Worm (Caenorhabditis elegans) whole organism, L1 larva: ENCODE data around the gene tph-1.
A peak's percentile ranks its signal among the peaks of the same experiment; 100 is the strongest.

ENCODE experiments used
- C04F5.9 ChIP-seq: sonication (generic microtip); optimal IDR thresholded peaks from 2 replicates; lab custom pipeline; 2016; ENCODE audit warnings: missing genetic modification characterization, missing compliant biosample characterization
- C16A3.4 ChIP-seq: fragments of 150-350 bp; optimal IDR thresholded peaks from 2 replicates; lab custom pipeline; 2014; ENCODE audit warnings: missing biosample characterization, missing genetic modification characterization
- C34B4.2 ChIP-seq: sonication (generic microtip); optimal IDR thresholded peaks from 2 replicates; lab custom pipeline; 2017; ENCODE audit warnings: mild to moderate bottlenecking, missing genetic modification characterization, missing compliant biosample characterization
- F16B12.6 ChIP-seq: fragments of 150-350 bp; optimal IDR thresholded peaks from 2 replicates; lab custom pipeline; 2014; ENCODE audit warnings: missing biosample characterization, missing genetic modification characterization
- Y116A8C.19 ChIP-seq: sonication (generic microtip); optimal IDR thresholded peaks from 2 replicates; lab custom pipeline; 2016; ENCODE audit warnings: missing compliant biosample characterization, missing genetic modification characterization, borderline replicate concordance
- aly-2 ChIP-seq: fragments of 150-350 bp; optimal IDR thresholded peaks from 2 replicates; lab custom pipeline; 2014; ENCODE audit warnings: missing biosample characterization, missing genetic modification characterization
- ceh-8 ChIP-seq: fragments of 200-800 bp; sonication (Bioruptor generic); optimal IDR thresholded peaks from 2 replicates; lab custom pipeline; 2018; ENCODE audit warnings: mild to moderate bottlenecking, missing genetic modification characterization, moderate library complexity, missing compliant biosample characterization
- ceh-88 ChIP-seq: fragments of 200-800 bp; sonication (Bioruptor generic); IDR thresholded peaks from 2 replicates; pipeline ENCODE4 v1.3.6; 2022; ENCODE audit warnings: missing genetic modification characterization, missing compliant biosample characterization
- dsc-1 ChIP-seq: sonication (generic microtip); optimal IDR thresholded peaks from 2 replicates; lab custom pipeline; 2016; ENCODE audit warnings: mild to moderate bottlenecking, missing genetic modification characterization, missing compliant biosample characterization
- egl-13 ChIP-seq: sonication (generic microtip); optimal IDR thresholded peaks from 2 replicates; lab custom pipeline; 2016; ENCODE audit warnings: missing genotype, missing genetic modification reagents, missing genetic modification characterization, missing compliant biosample characterization
- ets-5 ChIP-seq: fragments of 200-800 bp; sonication (Bioruptor generic); IDR thresholded peaks from 2 replicates; pipeline ENCODE4 v1.3.6; 2022; ENCODE audit warnings: missing genetic modification characterization, missing compliant biosample characterization
- fkh-10 ChIP-seq: sonication (generic microtip); optimal IDR thresholded peaks from 2 replicates; lab custom pipeline; 2017; ENCODE audit warnings: missing biosample characterization, missing genetic modification reagents, missing genetic modification characterization
- fkh-4 ChIP-seq: sonication (generic microtip); optimal IDR thresholded peaks from 2 replicates; lab custom pipeline; 2016; ENCODE audit warnings: missing compliant biosample characterization, missing genetic modification characterization, borderline replicate concordance
- fkh-8 ChIP-seq: sonication (generic microtip); optimal IDR thresholded peaks from 2 replicates; lab custom pipeline; 2016; ENCODE audit warnings: mild to moderate bottlenecking, missing genetic modification characterization, missing compliant biosample characterization
- grh-1 ChIP-seq: fragments of 200-800 bp; sonication (Bioruptor generic); IDR thresholded peaks from 2 replicates; pipeline ENCODE4 v1.3.6; 2022; ENCODE audit warnings: missing genetic modification reagents, missing genetic modification characterization, missing compliant biosample characterization
- hlh-17 ChIP-seq: fragments of 200-800 bp; sonication (Bioruptor generic); optimal IDR thresholded peaks from 2 replicates; lab custom pipeline; 2018; ENCODE audit warnings: missing genetic modification characterization, mild to moderate bottlenecking, missing compliant biosample characterization, moderate library complexity, borderline replicate concordance
- irx-1 ChIP-seq: sonication (generic microtip); optimal IDR thresholded peaks from 2 replicates; lab custom pipeline; 2016; ENCODE audit warnings: missing genetic modification characterization, missing compliant biosample characterization
- isw-1 ChIP-seq: fragments of 200-800 bp; sonication (Bioruptor generic); IDR thresholded peaks from 2 replicates; pipeline ENCODE4 v1.3.6; 2022; ENCODE audit warnings: missing genetic modification characterization, missing compliant biosample characterization
- lin-14 ChIP-seq: fragments of 200-800 bp; sonication (Bioruptor generic); optimal IDR thresholded peaks from 2 replicates; lab custom pipeline; 2018; ENCODE audit warnings: mild to moderate bottlenecking, missing genetic modification characterization, moderate library complexity, missing compliant biosample characterization
- lin-15B ChIP-seq: fragments of 150-350 bp; sonication (generic microtip); optimal IDR thresholded peaks from 3 replicates; lab custom pipeline; 2014; ENCODE audit warnings: missing biosample characterization, missing genetic modification characterization
- mab-9 ChIP-seq: fragments of 200-800 bp; sonication (Bioruptor generic); IDR thresholded peaks from 2 replicates; pipeline ENCODE4 v1.3.6; 2022; ENCODE audit warnings: missing genetic modification reagents, missing genetic modification characterization, missing compliant biosample characterization
- mdl-1 ChIP-seq, 2 experiments: fragments of 150-350 bp; optimal IDR thresholded peaks; 2 replicates each; lab custom pipeline; 2014 to 2017; ENCODE audit warnings: missing biosample characterization in 2 of 2, missing genetic modification characterization in 2 of 2, inconsistent platforms in 1 of 2
- mef-2 ChIP-seq: fragments of 150-350 bp; optimal IDR thresholded peaks from 2 replicates; lab custom pipeline; 2014; ENCODE audit warnings: missing biosample characterization, missing genetic modification characterization
- mep-1 ChIP-seq: fragments of 150-350 bp; optimal IDR thresholded peaks from 2 replicates; lab custom pipeline; 2014; ENCODE audit warnings: missing biosample characterization, missing genetic modification characterization
- nhr-11 ChIP-seq: fragments of 150-350 bp; optimal IDR thresholded peaks from 2 replicates; lab custom pipeline; 2014; ENCODE audit warnings: missing biosample characterization, missing genetic modification characterization
- nhr-19 ChIP-seq: fragments of 200-800 bp; sonication (Bioruptor generic); conservative IDR thresholded peaks from 2 replicates; pipeline ENCODE4 v1.3.6; 2022; ENCODE audit warnings: missing genetic modification characterization, missing compliant biosample characterization
- nhr-20 ChIP-seq: sonication (generic microtip); optimal IDR thresholded peaks from 2 replicates; lab custom pipeline; 2016; ENCODE audit warnings: mild to moderate bottlenecking, missing genetic modification characterization, missing compliant biosample characterization
- nhr-47 ChIP-seq: sonication (generic microtip); optimal IDR thresholded peaks from 2 replicates; lab custom pipeline; 2016; ENCODE audit warnings: mild to moderate bottlenecking, missing genetic modification characterization, moderate library complexity, missing compliant biosample characterization
- nhr-71 ChIP-seq: sonication (generic microtip); optimal IDR thresholded peaks from 2 replicates; lab custom pipeline; 2016; ENCODE audit warnings: mild to moderate bottlenecking, missing genetic modification characterization, moderate library complexity, missing compliant biosample characterization
- nhr-84 ChIP-seq: sonication (generic microtip); optimal IDR thresholded peaks from 2 replicates; lab custom pipeline; 2017; ENCODE audit warnings: missing biosample characterization, missing genetic modification characterization
- nhr-85 ChIP-seq: sonication (generic microtip); peaks from one replicate; lab custom pipeline; 2016; ENCODE audit warnings: missing genetic modification characterization, inconsistent platforms, missing compliant biosample characterization
- nhr-90 ChIP-seq: sonication (generic microtip); optimal IDR thresholded peaks from 2 replicates; lab custom pipeline; 2016; ENCODE audit warnings: mild to moderate bottlenecking, missing genetic modification characterization, missing compliant biosample characterization; ENCODE audit not compliant: poor library complexity
- pax-3 ChIP-seq: fragments of 200-800 bp; sonication (Bioruptor generic); optimal IDR thresholded peaks from 2 replicates; lab custom pipeline; 2018; ENCODE audit warnings: mild to moderate bottlenecking, missing genetic modification characterization, moderate library complexity, missing compliant biosample characterization
- pqm-1 ChIP-seq: sonication (generic microtip); optimal IDR thresholded peaks from 3 replicates; lab custom pipeline; 2017; ENCODE audit warnings: missing biosample characterization, missing genetic modification characterization
- snpc-4 ChIP-seq: fragments of 150-350 bp; optimal IDR thresholded peaks from 2 replicates; lab custom pipeline; 2014; ENCODE audit warnings: missing biosample characterization, missing genetic modification characterization
- sptf-1 ChIP-seq: fragments of 150-350 bp; optimal IDR thresholded peaks from 2 replicates; lab custom pipeline; 2014; ENCODE audit warnings: missing biosample characterization, missing genetic modification characterization
- sup-37 ChIP-seq: fragments of 200-800 bp; sonication (Bioruptor generic); optimal IDR thresholded peaks from 2 replicates; lab custom pipeline; 2018; ENCODE audit warnings: mild to moderate bottlenecking, missing genetic modification characterization, missing compliant biosample characterization
- tbx-2 ChIP-seq: sonication (generic microtip); optimal IDR thresholded peaks from 2 replicates; lab custom pipeline; 2016; ENCODE audit warnings: missing genetic modification characterization, missing compliant biosample characterization
- unc-130 ChIP-seq: fragments of 150-350 bp; optimal IDR thresholded peaks from 2 replicates; lab custom pipeline; 2017; ENCODE audit warnings: missing biosample characterization, missing genetic modification characterization, inconsistent platforms
- unc-86 ChIP-seq: sonication (generic microtip); optimal IDR thresholded peaks from 2 replicates; lab custom pipeline; 2016; ENCODE audit warnings: missing genetic modification characterization, missing compliant biosample characterization
- zag-1 ChIP-seq: fragments of 150-350 bp; optimal IDR thresholded peaks from 2 replicates; lab custom pipeline; 2014; ENCODE audit warnings: missing biosample characterization, missing genetic modification characterization
- ztf-4 ChIP-seq: fragments of 150-350 bp; optimal IDR thresholded peaks from 2 replicates; lab custom pipeline; 2014; ENCODE audit warnings: missing biosample characterization, missing genetic modification characterization

Gene tph-1

DNA sequence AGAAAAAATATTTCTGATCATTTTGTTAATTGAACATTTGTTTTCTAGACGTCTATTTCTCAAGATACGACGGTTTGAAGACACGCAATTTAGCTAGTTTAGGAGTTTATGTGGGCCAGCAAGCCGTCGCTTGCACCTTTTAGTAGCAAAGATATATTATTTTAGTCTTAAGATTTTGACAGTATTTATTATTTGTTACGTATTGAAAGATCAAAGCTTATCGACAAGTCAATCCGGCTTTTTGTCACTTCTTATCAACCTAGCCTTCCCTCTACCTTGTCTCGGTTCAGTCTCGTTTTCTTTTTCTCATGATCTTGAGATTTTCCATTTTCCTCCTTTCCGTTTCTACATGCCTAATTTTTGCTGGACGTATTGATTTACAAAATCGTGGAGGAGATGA lies 25.0 kb downstream of the tph-1 start, which contains the start of gene F35D2.2:
TSS of gene F35D2.2 (plus strand) at position 301 of the 400 bp plus-strand sequence.
- no peak for TF ChIP-seq unc-86 (tag; lab: Kevin White, UChicago)
- no peak for TF ChIP-seq nhr-90 (tag; lab: Kevin White, UChicago)

DNA sequence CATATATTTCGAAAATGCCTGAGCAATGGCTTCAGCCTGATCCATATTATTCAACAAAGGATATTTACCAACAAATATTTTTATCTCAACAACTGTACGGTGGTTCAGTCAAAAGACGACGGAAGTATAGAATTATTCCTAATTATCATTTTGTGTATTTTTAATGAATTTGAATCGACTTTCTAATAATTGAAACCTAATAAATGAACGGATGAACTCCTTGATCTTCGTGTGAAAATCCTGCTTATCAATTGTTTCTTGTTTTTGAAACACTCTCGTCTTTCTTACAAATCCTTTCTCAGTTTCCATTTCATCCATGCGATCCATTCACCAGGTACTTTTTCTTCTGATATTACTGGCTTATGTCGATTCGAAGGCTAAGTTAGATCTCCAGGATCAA lies 26.5 kb downstream of the tph-1 start, which contains the start of gene F35D2.1:
TSS of gene F35D2.1 (plus strand) at position 301 of the 400 bp plus-strand sequence.
- TF ChIP-seq fkh-4 (tag; lab: Kevin White, UChicago) (no peak), dsc-1 (tag; lab: Kevin White, UChicago) (no peak), pax-3 (no peak), fkh-10 (GFP tag; lab: Kevin White, UChicago) (no peak), grh-1 (GFP tag; lab: Robert Waterston, UW) (no peak), nhr-84 (tag; lab: Kevin White, UChicago) (no peak), nhr-90 (tag; lab: Kevin White, UChicago) (no peak), snpc-4 (no peak), nhr-47 (tag; lab: Kevin White, UChicago) (no peak), hlh-17 (no peak), nhr-11 (tag; lab: Kevin White, UChicago) (no peak), irx-1 (tag; lab: Kevin White, UChicago) (no peak), ets-5 (GFP tag; lab: Robert Waterston, UW) (no peak), tbx-2 (tag; lab: Kevin White, UChicago) (no peak), unc-130 (tag; lab: Kevin White, UChicago) (no peak), pqm-1 (tag; lab: Kevin White, UChicago) (no peak)

DNA sequence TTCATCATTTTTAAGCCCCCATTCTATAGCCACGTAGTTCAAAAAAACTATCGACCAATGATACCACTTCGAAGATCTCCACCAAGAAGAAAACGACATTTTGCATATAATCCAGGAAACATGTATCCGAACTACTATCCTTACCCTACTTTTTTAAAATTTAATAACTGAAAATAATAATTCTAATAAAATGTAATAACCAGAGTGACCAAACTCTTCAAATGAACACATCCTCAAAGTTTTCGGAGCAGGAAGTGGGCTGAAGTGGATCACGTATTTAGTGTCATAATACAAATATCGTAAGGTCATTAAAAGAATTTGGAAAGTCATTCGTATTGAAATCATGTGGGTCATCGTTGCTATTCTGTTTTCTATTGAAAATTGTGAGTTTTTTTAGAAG lies 28.3 kb downstream of the tph-1 start, which contains the start of gene F35D2.6:
TSS of gene F35D2.6 (plus strand) at position 301 of the 400 bp plus-strand sequence.
- TF ChIP-seq ceh-88 (GFP tag; lab: Robert Waterston, UW) = no peak
- no peak for TF ChIP-seq C34B4.2
- TF ChIP-seq grh-1 (GFP tag; lab: Robert Waterston, UW) = no peak
- TF ChIP-seq ztf-4 = no peak
- TF ChIP-seq nhr-19 (GFP tag; lab: Robert Waterston, UW) = no peak
- TF ChIP-seq nhr-71 (tag; lab: Kevin White, UChicago) = no peak
- TF ChIP-seq tbx-2 (tag; lab: Kevin White, UChicago) = no peak

DNA sequence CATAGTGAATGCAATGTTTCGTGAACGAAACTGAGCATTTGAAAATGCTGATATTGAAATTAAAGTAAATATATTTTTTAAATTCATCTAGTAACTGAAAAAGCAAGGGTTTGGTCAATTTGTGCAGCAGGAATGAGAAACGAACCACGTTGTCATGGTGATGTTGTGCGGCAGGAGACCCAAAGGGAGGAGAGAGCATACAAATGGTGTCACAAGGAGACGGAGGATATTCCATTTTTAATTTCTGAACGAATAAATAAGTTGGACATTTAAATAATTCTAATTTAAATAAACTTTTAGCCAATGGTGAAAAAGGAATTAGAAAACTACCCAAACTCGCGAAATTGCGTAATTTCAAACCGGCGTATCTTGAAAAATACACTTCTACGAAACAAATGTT lies 34.4 kb downstream of the tph-1 start, which contains the start of gene mks-3:
TSS of gene mks-3 (minus strand) at position 101 of the 400 bp plus-strand sequence.
- TF ChIP-seq ets-5 (GFP tag; lab: Robert Waterston, UW) (no peak), C16A3.4 (tag; lab: Kevin White, UChicago) (no peak), fkh-8 (tag; lab: Kevin White, UChicago) (peak; percentile 8), mab-9 (no peak), C04F5.9 (tag; lab: Kevin White, UChicago) (no peak)

DNA sequence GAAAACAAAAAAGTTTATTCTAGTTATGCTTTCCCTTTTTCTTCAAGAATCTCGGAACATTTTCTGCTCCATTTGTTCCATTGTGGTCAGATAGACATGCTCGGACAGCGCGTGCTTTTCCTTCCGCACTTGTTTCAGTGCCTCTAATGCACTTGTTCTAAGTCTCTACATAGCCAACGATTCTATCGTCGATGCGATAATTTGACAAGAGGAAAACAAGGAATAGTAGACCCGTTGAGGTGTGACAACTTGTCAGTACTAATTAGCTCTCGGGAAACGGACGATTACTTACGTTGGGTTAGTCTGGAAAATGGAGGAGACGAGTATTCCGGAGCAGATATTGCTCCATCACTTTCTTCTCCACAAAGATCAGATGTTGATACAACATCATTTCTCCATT lies 39.2 kb downstream of the tph-1 start:
- TF ChIP-seq Y116A8C.19 (tag; lab: Kevin White, UChicago) = no peak
- no peak for TF ChIP-seq irx-1 (tag; lab: Kevin White, UChicago)
- no peak for TF ChIP-seq aly-2 (tag; lab: Kevin White, UChicago)
- no peak for TF ChIP-seq mdl-1 (tag; optimal IDR thresholded peaks at IDR 0.05; lab: Kevin White, UChicago)
- no peak for TF ChIP-seq unc-130 (tag; lab: Kevin White, UChicago)
- TF ChIP-seq egl-13 (tag; lab: Kevin White, UChicago) = peak; percentile 21
- no peak for TF ChIP-seq dsc-1 (tag; lab: Kevin White, UChicago)
- no peak for TF ChIP-seq nhr-84 (tag; lab: Kevin White, UChicago)
- no peak for TF ChIP-seq mef-2 (tag; lab: Kevin White, UChicago)
- TF ChIP-seq nhr-11 (tag; lab: Kevin White, UChicago) = no peak
- no peak for TF ChIP-seq zag-1 (tag; lab: Kevin White, UChicago)
- no peak for TF ChIP-seq lin-15B (tag; lab: Kevin White, UChicago)
- TF ChIP-seq nhr-20 (tag; lab: Kevin White, UChicago) = no peak
- no peak for TF ChIP-seq ceh-88 (GFP tag; lab: Robert Waterston, UW)
- TF ChIP-seq mep-1 (tag; lab: Kevin White, UChicago) = no peak
- TF ChIP-seq hlh-17 = no peak
- no peak for TF ChIP-seq isw-1 (GFP tag; lab: Robert Waterston, UW)
- no peak for TF ChIP-seq fkh-4 (tag; lab: Kevin White, UChicago)
- TF ChIP-seq unc-86 (tag; lab: Kevin White, UChicago) = peak; percentile 28
- TF ChIP-seq ztf-4 = no peak
- no peak for TF ChIP-seq sup-37 (GFP tag; lab: Kevin White, UChicago)
- TF ChIP-seq ceh-8 (GFP tag; lab: Kevin White, UChicago) = peak; percentile 73
- peak; percentile 71 for TF ChIP-seq lin-14 (GFP tag; lab: Kevin White, UChicago)
- TF ChIP-seq tbx-2 (tag; lab: Kevin White, UChicago) = peak; percentile 3
- no peak for TF ChIP-seq pqm-1 (tag; lab: Kevin White, UChicago)
- TF ChIP-seq sptf-1 = no peak
- TF ChIP-seq nhr-85 (tag; lab: Kevin White, UChicago) = no peak
- no peak for TF ChIP-seq F16B12.6
- TF ChIP-seq snpc-4 = no peak
- TF ChIP-seq nhr-71 (tag; lab: Kevin White, UChicago) = no peak
